Worm (Caenorhabditis elegans): ENCODE results near the gene R08A2.2.
A peak's percentile ranks its signal among the peaks of the same experiment; 100 is the strongest.

The R08A2.2 gene

ce11 chrV:14728754-14729153, 13.2 kb upstream of the R08A2.2 start, which contains the start of gene Y50E8A.2:
TSS of gene Y50E8A.2 (minus strand) at chrV:14728854.
- TF ChIP-seq sma-3 (GFP tag; optimal IDR thresholded peaks at IDR 0.05): no peak
- no peak for TF ChIP-seq ztf-11 (tag; optimal IDR thresholded peaks at IDR 0.05)
- no peak for TF ChIP-seq elt-3 (tag; optimal IDR thresholded peaks at IDR 0.05)
- TF ChIP-seq nhr-21 (tag; optimal IDR thresholded peaks at IDR 0.05): no peak
- no peak for TF ChIP-seq ztf-1 (GFP tag; conservative IDR thresholded peaks at IDR 0.05)
- no peak for TF ChIP-seq alr-1 (tag; optimal IDR thresholded peaks at IDR 0.05)
- no peak for TF ChIP-seq egl-27 (tag; optimal IDR thresholded peaks at IDR 0.05)
- no peak for TF ChIP-seq nhr-23 (tag; optimal IDR thresholded peaks at IDR 0.05)
- no peak for TF ChIP-seq C34F6.9 (tag; optimal IDR thresholded peaks at IDR 0.05)
- TF ChIP-seq lin-11 (tag; optimal IDR thresholded peaks at IDR 0.05): no peak
- TF ChIP-seq nhr-12 (tag; optimal IDR thresholded peaks at IDR 0.05): no peak
- no peak for TF ChIP-seq mab-5 (tag; optimal IDR thresholded peaks at IDR 0.05)
- TF ChIP-seq snpc-4 (tag; optimal IDR thresholded peaks at IDR 0.05): no peak
- no peak for TF ChIP-seq gmeb-1 (tag; optimal IDR thresholded peaks at IDR 0.05)

ce11 chrV:14726596-14726995, 11.1 kb upstream of the R08A2.2 start, which contains the start of gene Y50E8A.1:
TSS of gene Y50E8A.1 (plus strand) at chrV:14726896.
- TF ChIP-seq ama-1 (optimal IDR thresholded peaks at IDR 0.05) (no peak), nhr-12 (tag; optimal IDR thresholded peaks at IDR 0.05) (no peak), unc-62 (GFP tag; optimal IDR thresholded peaks at IDR 0.05) (no peak), unc-55 (GFP tag; optimal IDR thresholded peaks at IDR 0.05) (no peak), snpc-4 (tag; optimal IDR thresholded peaks at IDR 0.05) (no peak), nhr-23 (tag; optimal IDR thresholded peaks at IDR 0.05) (no peak), crh-2 (tag; optimal IDR thresholded peaks at IDR 0.05) (no peak), sma-9 (GFP tag; optimal IDR thresholded peaks at IDR 0.05) (no peak), sma-9 (tag; optimal IDR thresholded peaks at IDR 0.05) (no peak), alr-1 (tag; optimal IDR thresholded peaks at IDR 0.05) (no peak), peb-1 (tag; optimal IDR thresholded peaks at IDR 0.05) (no peak), gmeb-1 (tag; optimal IDR thresholded peaks at IDR 0.05) (no peak), elt-3 (tag; optimal IDR thresholded peaks at IDR 0.05) (no peak)

ce11 chrV:14725409-14725808, 9.9 kb upstream of the R08A2.2 start:
- TF ChIP-seq fos-1 (tag; optimal IDR thresholded peaks at IDR 0.05) (no peak), sma-9 (GFP tag; optimal IDR thresholded peaks at IDR 0.05) (peak; percentile 77), sma-9 (tag; optimal IDR thresholded peaks at IDR 0.05) (no peak), lin-11 (tag; optimal IDR thresholded peaks at IDR 0.05) (no peak), sma-3 (GFP tag; optimal IDR thresholded peaks at IDR 0.05) (peak; percentile 19), ZK546.5 (tag; optimal IDR thresholded peaks at IDR 0.05) (no peak), nhr-21 (tag; optimal IDR thresholded peaks at IDR 0.05) (peak; percentile 42), dmd-4 (tag; optimal IDR thresholded peaks at IDR 0.05) (no peak)

- TF ChIP-seq nhr-25 (tag; optimal IDR thresholded peaks at IDR 0.05) (no peak), unc-39 (tag; optimal IDR thresholded peaks at IDR 0.05) (no peak)
Measured at ce11 chrV:14723020-14723419, 7.5 kb upstream of the R08A2.2 start, which contains the start of gene R08A2.7. TSS of gene R08A2.7 (plus strand) at chrV:14723320.

ce11 chrV:14719491-14719890, 4.0 kb upstream of the R08A2.2 start, which contains the start of gene R08A2.1:
TSS of gene R08A2.1 (minus strand) at chrV:14719591.
- TF ChIP-seq mab-5 (tag; optimal IDR thresholded peaks at IDR 0.05) (no peak), zag-1 (tag; optimal IDR thresholded peaks at IDR 0.05) (no peak), nhr-12 (tag; optimal IDR thresholded peaks at IDR 0.05) (no peak), unc-39 (tag; optimal IDR thresholded peaks at IDR 0.05) (no peak), sem-4 (tag; optimal IDR thresholded peaks at IDR 0.05) (no peak), unc-55 (GFP tag; optimal IDR thresholded peaks at IDR 0.05) (no peak), C34F6.9 (tag; optimal IDR thresholded peaks at IDR 0.05) (no peak), peb-1 (tag; optimal IDR thresholded peaks at IDR 0.05) (no peak)

ce11 chrV:14716114-14716513, 606 bp upstream of the R08A2.2 start, which contains the start of gene fbxa-147:
TSS of gene fbxa-147 (plus strand) at chrV:14716499.
- TF ChIP-seq zag-1 (tag; optimal IDR thresholded peaks at IDR 0.05): no peak
- no peak for TF ChIP-seq nhr-77 (tag; optimal IDR thresholded peaks at IDR 0.05)
- no peak for TF ChIP-seq nhr-21 (tag; optimal IDR thresholded peaks at IDR 0.05)
- no peak for TF ChIP-seq skn-1 (tag; optimal IDR thresholded peaks at IDR 0.05)
- no peak for TF ChIP-seq nhr-12 (tag; optimal IDR thresholded peaks at IDR 0.05)
- TF ChIP-seq mab-5 (tag; optimal IDR thresholded peaks at IDR 0.05): no peak
- no peak for TF ChIP-seq alr-1 (tag; optimal IDR thresholded peaks at IDR 0.05)
- no peak for TF ChIP-seq elt-1 (tag; optimal IDR thresholded peaks at IDR 0.05)
- TF ChIP-seq nhr-129 (tag; optimal IDR thresholded peaks at IDR 0.05): no peak
- TF ChIP-seq blmp-1 (tag; optimal IDR thresholded peaks at IDR 0.05; ENCODE audit: insufficient read depth): no peak
- TF ChIP-seq dmd-4 (tag; optimal IDR thresholded peaks at IDR 0.05): no peak
- no peak for TF ChIP-seq ztf-1 (GFP tag; conservative IDR thresholded peaks at IDR 0.05)
- no peak for TF ChIP-seq ztf-11 (tag; optimal IDR thresholded peaks at IDR 0.05)
- no peak for TF ChIP-seq nhr-23 (tag; optimal IDR thresholded peaks at IDR 0.05)
- no peak for TF ChIP-seq nhr-6 (tag; optimal IDR thresholded peaks at IDR 0.05)
- no peak for TF ChIP-seq nhr-25 (tag; optimal IDR thresholded peaks at IDR 0.05)

All from whole organism, L2 larva.